Fruit fly (Drosophila melanogaster): ENCODE results near the gene b.

DNA sequence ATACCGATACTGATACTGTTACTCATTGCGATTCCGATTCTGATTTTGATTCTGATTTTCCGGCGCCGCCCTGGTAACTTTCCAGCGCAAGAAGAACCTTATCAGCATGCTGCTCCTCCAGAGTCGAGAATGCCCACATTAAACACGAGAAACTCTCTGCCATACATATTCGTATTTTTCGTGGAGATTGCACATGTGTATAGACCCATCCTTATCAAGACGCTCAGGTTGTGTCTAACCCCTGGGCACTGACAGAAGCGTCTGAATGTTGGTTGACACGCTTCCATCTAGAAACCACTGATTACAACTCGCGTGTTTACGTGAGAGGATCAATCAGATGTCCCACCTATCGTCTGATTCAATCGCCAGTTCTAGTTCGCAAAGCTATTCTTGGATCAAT, 15.9 kb upstream of the b start:
- no peak for TF ChIP-seq h (optimal IDR thresholded peaks at IDR 0.05)
- TF ChIP-seq psq (optimal IDR thresholded peaks at IDR 0.05) = no peak
- no peak for TF ChIP-seq insv (optimal IDR thresholded peaks at IDR 0.05)

Measured in Kc167 (cell line).